Worm (Caenorhabditis elegans) whole organism, midembryonic: ENCODE data around the gene M05D6.3.

Source experiments
- T22C8.4 ChIP-seq: fragments of 200-800 bp; sonication (Bioruptor generic); IDR thresholded peaks from 2 replicates; pipeline ENCODE4 v1.3.6; 2022; ENCODE audit warnings: missing genetic modification characterization, missing compliant biosample characterization
- cog-1 ChIP-seq: sonication (generic microtip); optimal IDR thresholded peaks from 2 replicates; lab custom pipeline; 2016; ENCODE audit warnings: missing genetic modification characterization, missing compliant biosample characterization
- flt-1 ChIP-seq: fragments of 200-800 bp; sonication (Bioruptor generic); IDR thresholded peaks from 2 replicates; pipeline ENCODE4 v1.3.6; 2022; ENCODE audit warnings: missing genetic modification characterization, missing compliant biosample characterization
- klf-2 ChIP-seq: fragments of 200-800 bp; sonication (Bioruptor generic); conservative IDR thresholded peaks from 2 replicates; pipeline ENCODE4 v1.3.6; 2022; ENCODE audit warnings: missing genetic modification reagents, missing genetic modification characterization, missing compliant biosample characterization
- med-1 ChIP-seq: sonication (generic microtip); optimal IDR thresholded peaks from 2 replicates; lab custom pipeline; 2017; ENCODE audit warnings: missing genetic modification characterization, mild to moderate bottlenecking, missing compliant biosample characterization, antibody characterized with exemption, missing genetic modification reagents; ENCODE audit not compliant: insufficient read depth
- ref-1 ChIP-seq: fragments of 200-800 bp; sonication (Bioruptor generic); conservative IDR thresholded peaks from 2 replicates; pipeline ENCODE4 v1.3.6; 2022; ENCODE audit warnings: missing genetic modification reagents, missing genetic modification characterization, missing compliant biosample characterization
- tab-1 ChIP-seq: fragments of 200-800 bp; sonication (Bioruptor generic); IDR thresholded peaks from 2 replicates; pipeline ENCODE4 v1.3.6; 2022; ENCODE audit warnings: missing genetic modification characterization, missing compliant biosample characterization
- ztf-23 ChIP-seq: fragments of 200-800 bp; sonication (Bioruptor generic); IDR thresholded peaks from 2 replicates; pipeline ENCODE4 v1.3.6; 2022; ENCODE audit warnings: missing genetic modification reagents, missing genetic modification characterization, missing compliant biosample characterization
- ztf-29 ChIP-seq: fragments of 200-800 bp; sonication (Bioruptor generic); IDR thresholded peaks from 2 replicates; pipeline ENCODE4 v1.3.6; 2022; ENCODE audit warnings: missing genetic modification reagents, missing genetic modification characterization, missing compliant biosample characterization

The M05D6.3 gene

ce11 chrII:8481731-8482253, 6.2 kb downstream of the M05D6.3 start, which contains the start of gene M05D6.5:
M05D6.5 (minus strand) TSS chrII:8482203.
- TF ChIP-seq cog-1 (tag; lab: Kevin White, UChicago) (no peak), flt-1 (GFP tag; lab: Robert Waterston, UW) (no peak), T22C8.4 (no peak), klf-2 (GFP tag; lab: Robert Waterston, UW) (no peak), ref-1 (GFP tag; lab: Robert Waterston, UW) (no peak), tab-1 (GFP tag; lab: Robert Waterston, UW) (no peak), ztf-29 (GFP tag; lab: Robert Waterston, UW) (no peak)

- TF ChIP-seq ztf-29 (GFP tag; lab: Robert Waterston, UW) (no peak), ztf-23 (GFP tag; lab: Robert Waterston, UW) (no peak), tab-1 (GFP tag; lab: Robert Waterston, UW) (no peak), med-1 (GFP tag; lab: Kevin White, UChicago) (no peak), klf-2 (GFP tag; lab: Robert Waterston, UW) (no peak), cog-1 (tag; lab: Kevin White, UChicago) (no peak)
These were observed 7.7 kb downstream of the M05D6.3 start for ce11 chrII:8483124-8483792.

ce11 chrII:8483793-8484186, 8.2 kb downstream of the M05D6.3 start, which contains the start of gene taap-1:
taap-1 (minus strand) TSS chrII:8483871.
- TF ChIP-seq ztf-23 (GFP tag; lab: Robert Waterston, UW) (no peak), flt-1 (GFP tag; lab: Robert Waterston, UW) (no peak), ztf-29 (GFP tag; lab: Robert Waterston, UW) (no peak), ref-1 (GFP tag; lab: Robert Waterston, UW) (no peak), klf-2 (GFP tag; lab: Robert Waterston, UW) (no peak), tab-1 (GFP tag; lab: Robert Waterston, UW) (no peak), T22C8.4 (no peak), med-1 (GFP tag; lab: Kevin White, UChicago) (no peak), cog-1 (tag; lab: Kevin White, UChicago) (no peak)

ce11 chrII:8484546-8484945, 9.0 kb downstream of the M05D6.3 start:
- TF ChIP-seq cog-1 (tag; lab: Kevin White, UChicago) = no peak
- no peak for TF ChIP-seq tab-1 (GFP tag; lab: Robert Waterston, UW)
- no peak for TF ChIP-seq ztf-23 (GFP tag; lab: Robert Waterston, UW)
- TF ChIP-seq ztf-29 (GFP tag; lab: Robert Waterston, UW) = no peak
- TF ChIP-seq med-1 (GFP tag; lab: Kevin White, UChicago) = no peak
- no peak for TF ChIP-seq T22C8.4
- TF ChIP-seq ref-1 (GFP tag; lab: Robert Waterston, UW) = no peak
- no peak for TF ChIP-seq klf-2 (GFP tag; lab: Robert Waterston, UW)
- no peak for TF ChIP-seq flt-1 (GFP tag; lab: Robert Waterston, UW)

ce11 chrII:8485603-8486002, 10.0 kb downstream of the M05D6.3 start, which contains the start of gene gbh-2:
gbh-2 (plus strand) TSS chrII:8485879.
- TF ChIP-seq klf-2 (GFP tag; lab: Robert Waterston, UW) (no peak), ztf-23 (GFP tag; lab: Robert Waterston, UW) (no peak), T22C8.4 (no peak)

- TF ChIP-seq klf-2 (GFP tag; lab: Robert Waterston, UW) (no peak), tab-1 (GFP tag; lab: Robert Waterston, UW) (no peak), cog-1 (tag; lab: Kevin White, UChicago) (no peak), T22C8.4 (no peak), med-1 (GFP tag; lab: Kevin White, UChicago) (no peak), ztf-23 (GFP tag; lab: Robert Waterston, UW) (no peak), ref-1 (GFP tag; lab: Robert Waterston, UW) (no peak), ztf-29 (GFP tag; lab: Robert Waterston, UW) (no peak), flt-1 (GFP tag; lab: Robert Waterston, UW) (no peak)
These were observed 12.6 kb downstream of the M05D6.3 start for ce11 chrII:8488123-8488522.

- no peak for TF ChIP-seq ref-1 (GFP tag; lab: Robert Waterston, UW)
- no peak for TF ChIP-seq ztf-23 (GFP tag; lab: Robert Waterston, UW)
- no peak for TF ChIP-seq T22C8.4
- TF ChIP-seq klf-2 (GFP tag; lab: Robert Waterston, UW) = no peak
These were observed 18.7 kb downstream of the M05D6.3 start, which contains the start of gene M05D6.9 for ce11 chrII:8494228-8494717. M05D6.9 (plus strand) TSS chrII:8494278.

ce11 chrII:8496184-8496583, 20.6 kb downstream of the M05D6.3 start:
- TF ChIP-seq flt-1 (GFP tag; lab: Robert Waterston, UW) = no peak
- TF ChIP-seq ref-1 (GFP tag; lab: Robert Waterston, UW) = no peak
- no peak for TF ChIP-seq T22C8.4
- TF ChIP-seq tab-1 (GFP tag; lab: Robert Waterston, UW) = no peak
- TF ChIP-seq ztf-29 (GFP tag; lab: Robert Waterston, UW) = no peak
- TF ChIP-seq ztf-23 (GFP tag; lab: Robert Waterston, UW) = no peak
- no peak for TF ChIP-seq med-1 (GFP tag; lab: Kevin White, UChicago)
- no peak for TF ChIP-seq cog-1 (tag; lab: Kevin White, UChicago)

ce11 chrII:8498173-8498572, 22.6 kb downstream of the M05D6.3 start:
- no peak for TF ChIP-seq cog-1 (tag; lab: Kevin White, UChicago)
- no peak for TF ChIP-seq ztf-23 (GFP tag; lab: Robert Waterston, UW)
- no peak for TF ChIP-seq tab-1 (GFP tag; lab: Robert Waterston, UW)
- no peak for TF ChIP-seq flt-1 (GFP tag; lab: Robert Waterston, UW)
- no peak for TF ChIP-seq klf-2 (GFP tag; lab: Robert Waterston, UW)
- TF ChIP-seq T22C8.4 = no peak
- no peak for TF ChIP-seq med-1 (GFP tag; lab: Kevin White, UChicago)
- no peak for TF ChIP-seq ztf-29 (GFP tag; lab: Robert Waterston, UW)
- TF ChIP-seq ref-1 (GFP tag; lab: Robert Waterston, UW) = no peak
